Worm (Caenorhabditis elegans) whole organism, L1 larva: ENCODE data around the gene ztf-17.

Experiments
- ama-1 ChIP-seq: fragments of 150-350 bp; optimal IDR thresholded peaks from 2 replicates; lab custom pipeline; 2014
- lin-35 ChIP-seq, 2 experiments: fragments of 150-350 bp; optimal IDR thresholded peaks; 2 replicates each; lab custom pipeline; 2014; ENCODE audit warnings: missing biosample characterization in 2 of 2, missing genetic modification characterization in 2 of 2, missing genetic modification reagents in 2 of 2

DNA sequence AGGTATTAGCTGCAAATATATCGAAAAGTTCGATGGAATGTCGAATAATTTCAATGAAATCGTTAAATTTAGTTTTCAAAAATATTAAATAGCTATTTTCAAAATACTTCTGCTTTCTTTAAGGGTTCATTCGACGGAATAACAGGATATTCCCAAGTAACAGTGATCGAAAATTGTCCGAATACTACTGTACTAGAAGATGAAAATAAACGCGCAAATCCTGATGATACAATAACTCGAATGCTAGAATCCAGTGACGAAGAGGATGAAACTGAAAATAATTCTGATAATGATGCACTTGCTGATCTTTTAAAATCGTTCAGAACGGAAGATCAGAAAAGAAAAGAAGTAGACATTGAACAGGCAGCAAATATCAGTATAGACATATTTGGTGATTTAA lies 30.8 kb upstream of the ztf-17 start:
- TF ChIP-seq lin-35 (GFP tag; optimal IDR thresholded peaks at IDR 0.05; lab: Kevin White, UChicago), result no peak
- TF ChIP-seq ama-1 (lab: Kevin White, UChicago), result no peak
